Worm (Caenorhabditis elegans): ENCODE measurements around the gene sri-21.

- TF ChIP-seq him-1 (tag; optimal IDR thresholded peaks at IDR 0.05) (no peak), W03F9.2 (tag; optimal IDR thresholded peaks at IDR 0.05) (no peak)
Measured at ce11 chrV:3505745-3506144, 43.9 kb upstream of the sri-21 start.
